Worm (Caenorhabditis elegans): Measurements from ENCODE around the gene anat-1.

Gene anat-1

ce11 chrIV:6756374-6756773, 14.3 kb upstream of the anat-1 start (continued):
- TF ChIP-seq duxl-1 (tag; optimal IDR thresholded peaks at IDR 0.05; ENCODE audit: poor library complexity) (peak; percentile 61), R02D3.7 (tag; optimal IDR thresholded peaks at IDR 0.05) (no peak), vab-7 (GFP tag; IDR thresholded peaks at IDR 0.05) (peak; percentile 51; the same call in 1 of the 2 replicates), T26A8.4 (GFP tag; IDR thresholded peaks at IDR 0.05) (peak; percentile 82), nhr-77 (tag; optimal IDR thresholded peaks at IDR 0.05) (peak; percentile 68), dmd-6 (GFP tag; IDR thresholded peaks at IDR 0.05) (peak; percentile 61), mep-1 (tag; optimal IDR thresholded peaks at IDR 0.05) (peak; percentile 92), attf-4 (tag; optimal IDR thresholded peaks at IDR 0.05) (peak; percentile 3), zfp-3 (GFP tag; conservative IDR thresholded peaks at IDR 0.05) (peak; percentile 54; the same call in 1 of the 2 replicates), nhr-10 (tag; optimal IDR thresholded peaks at IDR 0.05) (peak; percentile 36), ctbp-1 (GFP tag; IDR thresholded peaks at IDR 0.05) (peak; percentile 80), nhr-11 (tag; optimal IDR thresholded peaks at IDR 0.05) (peak; percentile 84), ZK546.5 (tag; optimal IDR thresholded peaks at IDR 0.05) (no peak), dpl-1 (GFP tag; optimal IDR thresholded peaks at IDR 0.05) (peak; percentile 79), hlh-30 (tag; optimal IDR thresholded peaks at IDR 0.05; ENCODE audit: insufficient read depth) (peak; percentile 54), nhr-237 (tag; optimal IDR thresholded peaks at IDR 0.05) (no peak), mdl-1 (tag; optimal IDR thresholded peaks at IDR 0.05) (peak; percentile 55 to 62), nhr-28 (tag; optimal IDR thresholded peaks at IDR 0.05) (peak; percentile 73), F49E8.2 (tag; optimal IDR thresholded peaks at IDR 0.05; ENCODE audit: borderline replicate concordance) (peak; percentile 72), sdz-12 (GFP tag; optimal IDR thresholded peaks at IDR 0.05) (peak; percentile 36), pha-4 (GFP tag; IDR thresholded peaks at IDR 0.05) (peak; percentile 86), pha-4 (tag; optimal IDR thresholded peaks at IDR 0.05) (no peak), mdt-29 (GFP tag; IDR thresholded peaks at IDR 0.05) (0 out of 2 replicates have a peak, but pooled peaks have one; percentile 36), F37D6.2 (tag; optimal IDR thresholded peaks at IDR 0.05) (peak; percentile 71), F10B5.3 (tag; optimal IDR thresholded peaks at IDR 0.05) (peak; percentile 4), Y75B8A.6 (GFP tag; IDR thresholded peaks at IDR 0.05) (no peak), Y105C5A.15 (GFP tag; IDR thresholded peaks at IDR 0.05) (0 out of 2 replicates have a peak, but pooled peaks have one; percentile 60), lir-3 (tag; optimal IDR thresholded peaks at IDR 0.05) (no peak), nhr-76 (tag; optimal IDR thresholded peaks at IDR 0.05) (no peak), ZK337.2 (GFP tag; IDR thresholded peaks at IDR 0.05) (0 out of 2 replicates have a peak, but pooled peaks have one; percentile 39), zip-2 (tag; optimal IDR thresholded peaks at IDR 0.05) (no peak), php-3 (GFP tag; IDR thresholded peaks at IDR 0.05) (peak; percentile 45), lsy-2 (tag; optimal IDR thresholded peaks at IDR 0.05) (peak; percentile 65 to 86), egl-27 (tag; optimal IDR thresholded peaks at IDR 0.05) (no peak), gei-8 (GFP tag; optimal IDR thresholded peaks at IDR 0.05) (no peak), arid-1 (GFP tag; conservative IDR thresholded peaks at IDR 0.05) (peak; percentile 64; the same call in 1 of the 2 replicates), ceh-44 (GFP tag; IDR thresholded peaks at IDR 0.05) (peak; percentile 83), unc-130 (GFP tag; optimal IDR thresholded peaks at IDR 0.05) (peak; percentile 94), dmd-8 (GFP tag; IDR thresholded peaks at IDR 0.05) (no peak), spr-3 (GFP tag; optimal IDR thresholded peaks at IDR 0.05) (peak; percentile 34), ceh-32 (tag; optimal IDR thresholded peaks at IDR 0.05; ENCODE audit: poor library complexity) (no peak), saeg-2 (GFP tag; IDR thresholded peaks at IDR 0.05) (0 out of 2 replicates have a peak, but pooled peaks have one; percentile 11), aha-1 (tag) (peak; percentile 98), ceh-62 (tag; optimal IDR thresholded peaks at IDR 0.05) (no peak), spr-1 (tag; optimal IDR thresholded peaks at IDR 0.05) (peak; percentile 75), F26F4.8 (GFP tag; conservative IDR thresholded peaks at IDR 0.05) (0 out of 2 replicates have a peak, but pooled peaks have one; percentile 36), lim-7 (GFP tag; IDR thresholded peaks at IDR 0.05) (no peak), tra-1 (GFP tag; IDR thresholded peaks at IDR 0.05) (peak; percentile 76), D1046.2 (GFP tag; IDR thresholded peaks at IDR 0.05) (0 out of 2 replicates have a peak, but pooled peaks have one; percentile 53), unc-62 (GFP tag; optimal IDR thresholded peaks at IDR 0.05 in 1 of 2) (peak in 1 of 2 experiments; percentile 86), unc-62 (tag; optimal IDR thresholded peaks at IDR 0.05) (no peak)
